Fruit fly (Drosophila melanogaster): ENCODE results near the gene mRpL36.
A peak's percentile ranks its signal among the peaks of the same experiment; 100 is the strongest.

The mRpL36 gene

DNA sequence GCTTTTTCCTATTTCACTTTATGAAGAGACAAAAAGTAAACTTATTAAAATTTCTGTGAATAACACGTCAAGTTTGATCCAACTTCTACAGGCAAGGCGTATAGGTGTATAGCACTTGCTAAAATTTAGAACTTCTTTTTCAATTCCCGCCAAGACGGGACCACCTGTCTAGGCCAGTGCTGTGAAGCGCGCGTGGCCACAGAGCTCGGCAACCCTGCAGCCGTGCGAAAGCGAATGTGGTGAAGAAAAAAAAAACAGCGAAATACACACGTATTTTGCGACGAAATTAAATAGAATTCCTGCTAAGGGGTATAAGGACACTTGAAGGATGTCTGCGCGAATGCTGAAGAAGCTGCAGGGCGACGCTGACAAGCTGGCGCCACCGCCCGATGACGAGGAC, 14.8 kb downstream of the mRpL36 start, which contains the start of gene Nulp1 (continued):
- peak; percentile 65; the same call in 1 of the 2 replicates for TF ChIP-seq NFAT (GFP tag; IDR thresholded peaks at IDR 0.05)
- no peak for TF ChIP-seq CG11247 (GFP tag; IDR thresholded peaks at IDR 0.05)
- no peak for TF ChIP-seq Vsx1 (GFP tag; optimal IDR thresholded peaks at IDR 0.05)
- TF ChIP-seq CG4730 (GFP tag; IDR thresholded peaks at IDR 0.05), result no peak
- TF ChIP-seq CkIIα-i1 (GFP tag; IDR thresholded peaks at IDR 0.05), result no peak
- 0 out of 3 replicates have a peak, but pooled peaks have one; percentile 15 for TF ChIP-seq vnd (GFP tag; IDR thresholded peaks at IDR 0.05; ENCODE audit: partially characterized antibody)
- TF ChIP-seq CG9609 (GFP tag; optimal IDR thresholded peaks at IDR 0.05), result peak; percentile 27
- TF ChIP-seq wdn (GFP tag; IDR thresholded peaks at IDR 0.05), result 0 out of 2 replicates have a peak, but pooled peaks have one; percentile 16
- TF ChIP-seq trem (tag; optimal IDR thresholded peaks at IDR 0.05), result no peak
- TF ChIP-seq CG1603 (tag; optimal IDR thresholded peaks at IDR 0.05), result peak; percentile 58
- peak; percentile 49 for TF ChIP-seq Antp (GFP tag; optimal IDR thresholded peaks at IDR 0.05)
- TF ChIP-seq Dbx (GFP tag; IDR thresholded peaks at IDR 0.05), result no peak
- TF ChIP-seq Hr39 (optimal IDR thresholded peaks at IDR 0.05), result no peak
- TF ChIP-seq CG12299 (tag; optimal IDR thresholded peaks at IDR 0.05), result no peak
- peak; percentile 37 for TF ChIP-seq Myb (GFP tag; optimal IDR thresholded peaks at IDR 0.05)
- peak; percentile 94 for TF ChIP-seq E2f2 (GFP tag; IDR thresholded peaks at IDR 0.05)
- TF ChIP-seq Dfd (GFP tag; optimal IDR thresholded peaks at IDR 0.05), result no peak
- TF ChIP-seq rib (GFP tag; IDR thresholded peaks at IDR 0.05), result peak; percentile 57; the same call in 1 of the 2 replicates
- no peak for TF ChIP-seq CG12391 (tag; optimal IDR thresholded peaks at IDR 0.05)
- no peak for TF ChIP-seq HLH3B (GFP tag; IDR thresholded peaks at IDR 0.05)
- TF ChIP-seq Ada2b (GFP tag; IDR thresholded peaks at IDR 0.05), result no peak
- TF ChIP-seq ranshi (GFP tag; IDR thresholded peaks at IDR 0.05), result no peak
- peak; percentile 89 for TF ChIP-seq Med (GFP tag)
- no peak for TF ChIP-seq CG8290 (GFP tag; optimal IDR thresholded peaks at IDR 0.05)
- TF ChIP-seq CG8290 (tag; optimal IDR thresholded peaks at IDR 0.05), result peak in 1 of 2 experiments; percentile 67
- no peak for TF ChIP-seq sisA (GFP tag; IDR thresholded peaks at IDR 0.05)
- TF ChIP-seq CG2129 (GFP tag; IDR thresholded peaks at IDR 0.05; ENCODE audit: partially characterized antibody), result no peak
- TF ChIP-seq Spps (tag; optimal IDR thresholded peaks at IDR 0.05), result no peak
- no peak for TF ChIP-seq crol (GFP tag; IDR thresholded peaks at IDR 0.05)
- no peak for TF ChIP-seq cad (GFP tag; optimal IDR thresholded peaks at IDR 0.05)
- TF ChIP-seq Doc2 (GFP tag; IDR thresholded peaks at IDR 0.05), result no peak
- TF ChIP-seq Atf-2 (GFP tag; optimal IDR thresholded peaks at IDR 0.05), result no peak
- TF ChIP-seq HLHmδ (GFP tag; optimal IDR thresholded peaks at IDR 0.05), result no peak
- TF ChIP-seq CG13123 (GFP tag; optimal IDR thresholded peaks at IDR 0.05), result no peak
- TF ChIP-seq CG6813 (GFP tag; optimal IDR thresholded peaks at IDR 0.05), result no peak
- peak; percentile 57 for TF ChIP-seq Ets97D (GFP tag; optimal IDR thresholded peaks at IDR 0.05)
- no peak for TF ChIP-seq CG10431 (GFP tag; optimal IDR thresholded peaks at IDR 0.05)
- peak; percentile 41 for TF ChIP-seq vvl (GFP tag; IDR thresholded peaks at IDR 0.05)
- TF ChIP-seq CG15073 (GFP tag; optimal IDR thresholded peaks at IDR 0.05), result no peak
- peak; percentile 12; the same call in 1 of the 3 replicates for TF ChIP-seq CG16813 (GFP tag; IDR thresholded peaks at IDR 0.05; ENCODE audit: partially characterized antibody)
- TF ChIP-seq CG14050 (GFP tag; IDR thresholded peaks at IDR 0.05), result no peak
- TF ChIP-seq pzg (GFP tag; optimal IDR thresholded peaks at IDR 0.05), result peak; percentile 75
- no peak for TF ChIP-seq Trl (optimal IDR thresholded peaks at IDR 0.05)
- TF ChIP-seq Trl (GFP tag; optimal IDR thresholded peaks at IDR 0.05), result peak; percentile 34
- peak; percentile 23 for TF ChIP-seq lilli (GFP tag; optimal IDR thresholded peaks at IDR 0.05)
- TF ChIP-seq CG7357 (GFP tag; IDR thresholded peaks at IDR 0.05), result no peak
- TF ChIP-seq croc (GFP tag; conservative IDR thresholded peaks at IDR 0.05), result no peak
- TF ChIP-seq nau (GFP tag; optimal IDR thresholded peaks at IDR 0.05), result no peak
- no peak for TF ChIP-seq CG11695 (GFP tag; IDR thresholded peaks at IDR 0.05)
- no peak for TF ChIP-seq corto (GFP tag; optimal IDR thresholded peaks at IDR 0.05)
- TF ChIP-seq schlank (tag; optimal IDR thresholded peaks at IDR 0.05), result no peak
- TF ChIP-seq kah (GFP tag; optimal IDR thresholded peaks at IDR 0.05), result peak; percentile 97
- no peak for TF ChIP-seq gcm (GFP tag; optimal IDR thresholded peaks at IDR 0.05)

Data from whole organism, embryonic.